Worm (Caenorhabditis elegans): Measurements from ENCODE around the gene col-155.

The col-155 gene

ce11 chrV:11424565-11424964, 34.9 kb upstream of the col-155 start, which contains the start of gene T26H10.2:
TSS of gene T26H10.2 (minus strand) at chrV:11424665.
- TF ChIP-seq nhr-77 (tag; optimal IDR thresholded peaks at IDR 0.05) = no peak

ce11 chrV:11421605-11422004, 31.9 kb upstream of the col-155 start, which contains the start of gene des-2:
TSS of gene des-2 (minus strand) at chrV:11421705.
- TF ChIP-seq dpl-1 (GFP tag; optimal IDR thresholded peaks at IDR 0.05) (no peak), ceh-82 (tag; optimal IDR thresholded peaks at IDR 0.05) (no peak), nhr-90 (tag; optimal IDR thresholded peaks at IDR 0.05; ENCODE audit: poor library complexity) (no peak), alr-1 (tag; optimal IDR thresholded peaks at IDR 0.05; ENCODE audit: borderline replicate concordance) (no peak), nhr-237 (tag; optimal IDR thresholded peaks at IDR 0.05) (no peak), ama-1 (optimal IDR thresholded peaks at IDR 0.05) (no peak), irx-1 (tag; optimal IDR thresholded peaks at IDR 0.05) (no peak), egl-13 (tag; optimal IDR thresholded peaks at IDR 0.05) (no peak), pax-3 (tag; optimal IDR thresholded peaks at IDR 0.05) (no peak), lin-35 (GFP tag; optimal IDR thresholded peaks at IDR 0.05) (no peak), F16B12.6 (tag; optimal IDR thresholded peaks at IDR 0.05) (no peak), C16A3.4 (tag; optimal IDR thresholded peaks at IDR 0.05) (no peak), nhr-28 (tag; optimal IDR thresholded peaks at IDR 0.05) (no peak), lsy-2 (tag; optimal IDR thresholded peaks at IDR 0.05) (no peak)

- no peak for TF ChIP-seq efl-1 (optimal IDR thresholded peaks at IDR 0.05)
- TF ChIP-seq efl-1 (GFP tag; optimal IDR thresholded peaks at IDR 0.05 in 1 of 2) = peak in 1 of 2 experiments; percentile 34
- no peak for TF ChIP-seq swsn-7 (tag; optimal IDR thresholded peaks at IDR 0.05)
Measured at ce11 chrV:11415059-11415458, 25.4 kb upstream of the col-155 start, which contains the start of gene deg-3. TSS of gene deg-3 (minus strand) at chrV:11415159.

- TF ChIP-seq irx-1 (tag; optimal IDR thresholded peaks at IDR 0.05) (no peak), nhr-19 (GFP tag; conservative IDR thresholded peaks at IDR 0.05) (peak; percentile 73), nhr-237 (tag; optimal IDR thresholded peaks at IDR 0.05) (no peak), lin-35 (GFP tag; optimal IDR thresholded peaks at IDR 0.05) (peak in 1 of 2 experiments; percentile 81), sptf-1 (tag; optimal IDR thresholded peaks at IDR 0.05) (no peak), snu-23 (GFP tag; optimal IDR thresholded peaks at IDR 0.05) (peak; percentile 74), ceh-82 (tag; optimal IDR thresholded peaks at IDR 0.05) (peak in 1 of 3 experiments; percentile 3), mef-2 (tag; optimal IDR thresholded peaks at IDR 0.05) (no peak), lsy-2 (tag; optimal IDR thresholded peaks at IDR 0.05) (no peak), nhr-76 (tag; optimal IDR thresholded peaks at IDR 0.05) (no peak), aha-1 (tag; optimal IDR thresholded peaks at IDR 0.05) (no peak), ama-1 (optimal IDR thresholded peaks at IDR 0.05) (no peak), lin-14 (GFP tag; optimal IDR thresholded peaks at IDR 0.05) (peak; percentile 68), mdl-1 (tag; optimal IDR thresholded peaks at IDR 0.05) (peak in 1 of 2 experiments; percentile 59), hlh-17 (GFP tag; optimal IDR thresholded peaks at IDR 0.05; ENCODE audit: borderline replicate concordance) (no peak), ceh-90 (tag; optimal IDR thresholded peaks at IDR 0.05) (no peak), hpl-2 (GFP tag; optimal IDR thresholded peaks at IDR 0.05) (no peak), unc-86 (tag; optimal IDR thresholded peaks at IDR 0.05) (no peak), isw-1 (GFP tag; IDR thresholded peaks at IDR 0.05) (no peak), fos-1 (tag; optimal IDR thresholded peaks at IDR 0.05) (no peak), mab-9 (GFP tag; IDR thresholded peaks at IDR 0.05) (no peak), elt-2 (tag; optimal IDR thresholded peaks at IDR 0.05) (peak; percentile 72), nhr-47 (tag; optimal IDR thresholded peaks at IDR 0.05) (no peak), ceh-63 (GFP tag; optimal IDR thresholded peaks at IDR 0.05) (no peak), snpc-4 (tag; optimal IDR thresholded peaks at IDR 0.05) (peak; percentile 32), sox-4 (tag; optimal IDR thresholded peaks at IDR 0.05) (no peak), rnt-1 (tag; optimal IDR thresholded peaks at IDR 0.05) (peak; percentile 71), C04F5.9 (tag; optimal IDR thresholded peaks at IDR 0.05) (no peak), unc-62 (GFP tag; optimal IDR thresholded peaks at IDR 0.05) (no peak), efl-3 (GFP tag; optimal IDR thresholded peaks at IDR 0.05) (no peak), alr-1 (tag; optimal IDR thresholded peaks at IDR 0.05; ENCODE audit: borderline replicate concordance) (no peak), xbp-1 (tag; optimal IDR thresholded peaks at IDR 0.05) (peak; percentile 6), ceh-8 (GFP tag; optimal IDR thresholded peaks at IDR 0.05) (no peak), nhr-85 (tag) (peak; percentile 78), hlh-4 (tag; optimal IDR thresholded peaks at IDR 0.05) (no peak), pqm-1 (tag; optimal IDR thresholded peaks at IDR 0.05) (no peak), grh-1 (GFP tag; IDR thresholded peaks at IDR 0.05) (no peak)
Measured at ce11 chrV:11412125-11412524, 22.4 kb upstream of the col-155 start.
